Worm (Caenorhabditis elegans): ENCODE measurements around the gene fbxc-27.
A peak's percentile ranks its signal among the peaks of the same experiment; 100 is the strongest.
"Not testable (repeated sequence)": the region's sequence is repeated elsewhere in the genome, so short reads cannot be mapped to it uniquely, and the experiment has no call there.

The fbxc-27 gene

DNA sequence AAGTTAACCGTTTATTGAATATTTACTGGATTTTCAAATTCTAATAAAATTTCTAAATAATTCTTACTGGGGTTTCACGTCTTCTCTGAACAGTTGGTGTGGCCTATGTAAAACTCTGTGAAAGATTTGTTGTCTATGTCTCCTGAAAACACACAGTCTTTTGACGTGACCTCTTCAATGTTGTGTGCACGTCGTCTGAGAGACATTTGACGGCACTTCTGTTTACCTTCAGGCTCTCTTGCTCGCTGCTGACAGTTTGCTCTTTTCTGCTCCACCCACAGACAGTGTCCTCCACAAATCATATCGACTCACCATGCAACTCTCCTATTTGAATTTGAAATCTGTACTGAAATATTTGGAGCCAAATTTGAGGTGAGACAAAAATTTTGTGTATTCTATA lies 21.3 kb downstream of the fbxc-27 start, which contains the start of gene fbxc-34:
TSS of gene fbxc-34 (plus strand) at position 301 of the 400 bp plus-strand sequence.
- TF ChIP-seq F13C5.2, hnd-1, tra-4 (tag; optimal IDR thresholded peaks at IDR 0.05): not testable (repeated sequence)

DNA sequence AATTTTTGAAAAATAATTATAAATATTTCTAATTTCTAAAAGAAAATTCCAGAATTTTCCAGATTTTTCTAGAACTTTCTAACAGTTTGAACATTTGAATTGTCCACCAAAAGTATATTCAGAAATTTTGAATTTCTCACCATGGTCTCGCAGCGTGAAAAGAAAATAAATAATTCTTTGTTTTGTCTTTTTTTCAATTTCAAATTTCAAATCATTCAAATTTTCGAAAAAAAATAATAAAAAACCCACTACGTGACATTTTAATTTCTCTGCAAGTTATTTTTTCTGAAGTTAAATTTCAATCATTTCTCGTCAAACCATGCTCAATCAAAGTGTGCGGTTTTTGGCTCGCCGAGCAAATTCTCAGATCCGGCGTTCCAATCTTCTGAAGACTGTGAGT lies 23.1 kb downstream of the fbxc-27 start, which contains the start of gene acs-15:
TSS of gene acs-15 (plus strand) at position 301 of the 400 bp plus-strand sequence.
- TF ChIP-seq hmbx-1 (tag; optimal IDR thresholded peaks at IDR 0.05) = no peak
- no peak for TF ChIP-seq F13C5.2 (tag; optimal IDR thresholded peaks at IDR 0.05)
- TF ChIP-seq ets-7 (tag; optimal IDR thresholded peaks at IDR 0.05) = no peak
- no peak for TF ChIP-seq ama-1 (optimal IDR thresholded peaks at IDR 0.05)
- TF ChIP-seq B0310.2 (tag; optimal IDR thresholded peaks at IDR 0.05) = no peak
- TF ChIP-seq hmg-4 (GFP tag; optimal IDR thresholded peaks at IDR 0.05) = no peak
- no peak for TF ChIP-seq sea-1 (GFP tag; conservative IDR thresholded peaks at IDR 0.05)
- TF ChIP-seq tra-4 (tag; optimal IDR thresholded peaks at IDR 0.05) = no peak
- no peak for TF ChIP-seq ceh-36 (tag; optimal IDR thresholded peaks at IDR 0.05)
- TF ChIP-seq aly-1 (tag; optimal IDR thresholded peaks at IDR 0.05) = no peak

DNA sequence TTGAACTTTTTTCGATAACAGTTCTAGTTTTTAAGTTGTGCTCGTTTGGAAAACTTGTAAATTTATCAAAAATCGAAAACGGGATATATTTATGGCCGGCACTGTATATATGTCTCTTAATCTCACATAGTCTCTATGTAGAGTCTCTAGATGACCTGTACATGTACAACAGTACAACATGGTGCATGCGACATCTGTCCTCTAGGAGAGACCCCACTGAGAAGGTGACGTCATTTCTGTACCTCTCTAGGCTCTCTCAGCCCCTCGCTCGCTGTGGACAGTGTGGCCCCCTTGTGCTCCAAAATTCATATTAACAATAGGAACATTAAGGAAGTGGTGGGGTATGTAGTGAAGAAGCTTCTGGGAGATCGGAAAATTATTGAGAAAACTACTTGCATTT lies 27.7 kb downstream of the fbxc-27 start:
- TF ChIP-seq hnd-1 (tag; optimal IDR thresholded peaks at IDR 0.05) (no peak), tra-4 (tag; optimal IDR thresholded peaks at IDR 0.05) (no peak), sea-1 (GFP tag; conservative IDR thresholded peaks at IDR 0.05) (0 out of 2 replicates have a peak, but pooled peaks have one; percentile 22)

DNA sequence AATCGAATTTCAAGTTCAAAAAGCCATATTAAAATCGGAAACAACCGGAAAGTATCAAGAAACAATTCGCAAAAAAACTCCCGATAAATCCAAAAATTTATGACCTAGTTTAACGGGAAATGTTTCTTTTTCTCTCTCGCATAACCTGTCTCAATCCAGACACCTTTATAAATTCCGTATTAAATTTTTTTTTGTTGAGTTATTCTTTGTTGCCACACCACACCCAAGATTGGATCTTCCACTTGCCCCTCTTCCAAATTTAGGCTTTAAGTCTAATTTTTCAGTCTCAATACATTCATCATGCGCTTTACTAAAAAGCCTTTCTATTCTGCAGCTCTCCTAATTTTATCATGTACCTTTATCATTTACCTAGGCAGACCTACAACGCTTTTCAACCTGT lies 29.0 kb downstream of the fbxc-27 start, which contains the start of gene R07C3.3:
TSS of gene R07C3.3 (plus strand) at position 301 of the 400 bp plus-strand sequence.
- no peak for TF ChIP-seq hmbx-1 (tag; optimal IDR thresholded peaks at IDR 0.05)
- no peak for TF ChIP-seq ama-1 (optimal IDR thresholded peaks at IDR 0.05)
- no peak for TF ChIP-seq flt-1 (GFP tag; IDR thresholded peaks at IDR 0.05)
- TF ChIP-seq ceh-13 (GFP tag; optimal IDR thresholded peaks at IDR 0.05) = no peak
- TF ChIP-seq B0310.2 (tag; optimal IDR thresholded peaks at IDR 0.05) = no peak
- TF ChIP-seq sea-1 (GFP tag; conservative IDR thresholded peaks at IDR 0.05) = no peak
- no peak for TF ChIP-seq ets-7 (tag; optimal IDR thresholded peaks at IDR 0.05)
- TF ChIP-seq tra-4 (tag; optimal IDR thresholded peaks at IDR 0.05) = no peak
- no peak for TF ChIP-seq tbx-11 (GFP tag; IDR thresholded peaks at IDR 0.05)
- TF ChIP-seq hnd-1 (tag; optimal IDR thresholded peaks at IDR 0.05) = no peak
- no peak for TF ChIP-seq tbx-37 (GFP tag; conservative IDR thresholded peaks at IDR 0.05)
- TF ChIP-seq scrt-1 (GFP tag; IDR thresholded peaks at IDR 0.05) = no peak

DNA sequence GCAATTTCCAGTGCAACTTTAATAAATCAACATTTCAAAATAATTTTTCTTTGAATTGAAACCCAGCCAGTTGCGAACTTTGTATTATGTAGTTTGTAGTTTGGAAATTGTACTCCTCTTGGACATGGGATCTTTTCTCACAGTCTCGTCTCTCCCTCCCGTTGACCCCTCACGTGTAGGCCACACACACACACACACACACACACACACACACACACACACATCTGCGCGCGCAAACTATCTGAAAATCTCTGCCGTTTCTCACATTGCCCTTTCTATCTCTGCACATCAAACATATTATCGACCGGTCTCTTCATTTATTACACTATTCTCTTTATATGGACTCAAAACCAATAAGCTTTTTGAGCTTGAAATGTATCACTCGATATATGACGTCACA lies 31.2 kb downstream of the fbxc-27 start, which contains the start of gene fbxc-36:
TSS of gene fbxc-36 (plus strand) at position 205 of the 400 bp plus-strand sequence.
- TF ChIP-seq sea-1 (GFP tag; conservative IDR thresholded peaks at IDR 0.05) = no peak
- no peak for TF ChIP-seq ets-7 (tag; optimal IDR thresholded peaks at IDR 0.05)
- no peak for TF ChIP-seq pes-1 (GFP tag; IDR thresholded peaks at IDR 0.05)
- no peak for TF ChIP-seq flt-1 (GFP tag; IDR thresholded peaks at IDR 0.05)
- no peak for TF ChIP-seq tbx-11 (GFP tag; IDR thresholded peaks at IDR 0.05)
- no peak for TF ChIP-seq hmg-4 (GFP tag; optimal IDR thresholded peaks at IDR 0.05)
- no peak for TF ChIP-seq aly-1 (tag; optimal IDR thresholded peaks at IDR 0.05)
- no peak for TF ChIP-seq ceh-36 (tag; optimal IDR thresholded peaks at IDR 0.05)
- no peak for TF ChIP-seq hmbx-1 (tag; optimal IDR thresholded peaks at IDR 0.05)
- no peak for TF ChIP-seq scrt-1 (GFP tag; IDR thresholded peaks at IDR 0.05)
- no peak for TF ChIP-seq ama-1 (optimal IDR thresholded peaks at IDR 0.05)
- TF ChIP-seq F13C5.2 (tag; optimal IDR thresholded peaks at IDR 0.05) = no peak
- no peak for TF ChIP-seq hnd-1 (tag; optimal IDR thresholded peaks at IDR 0.05)
- TF ChIP-seq ceh-13 (GFP tag; optimal IDR thresholded peaks at IDR 0.05) = no peak
- TF ChIP-seq tbx-37 (GFP tag; conservative IDR thresholded peaks at IDR 0.05) = no peak
- no peak for TF ChIP-seq B0310.2 (tag; optimal IDR thresholded peaks at IDR 0.05)

DNA sequence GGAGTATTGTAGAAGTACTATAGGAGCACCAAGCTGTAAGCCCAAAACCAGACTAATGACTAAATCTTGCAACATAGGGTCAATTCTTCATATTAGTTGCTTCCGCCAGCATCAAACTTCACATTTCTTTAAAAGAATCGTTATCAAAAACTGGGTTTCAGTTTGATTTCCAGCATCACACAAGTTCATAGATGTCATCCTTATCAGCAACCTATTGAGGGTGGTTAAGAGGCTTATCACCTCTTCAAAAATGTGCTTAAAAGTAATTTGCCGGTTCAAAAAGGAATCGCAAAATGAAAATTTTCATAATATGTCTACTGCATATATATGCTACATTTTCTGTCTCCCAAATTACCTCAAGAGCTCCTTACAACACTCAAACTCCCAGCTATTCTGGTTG lies 34.2 kb downstream of the fbxc-27 start, which contains the start of gene clec-43:
TSS of gene clec-43 (plus strand) at position 294 of the 400 bp plus-strand sequence.
- no peak for TF ChIP-seq tbx-11 (GFP tag; IDR thresholded peaks at IDR 0.05)
- TF ChIP-seq hmbx-1 (tag; optimal IDR thresholded peaks at IDR 0.05) = no peak
- no peak for TF ChIP-seq ama-1 (optimal IDR thresholded peaks at IDR 0.05)
- no peak for TF ChIP-seq sea-1 (GFP tag; conservative IDR thresholded peaks at IDR 0.05)
- TF ChIP-seq hmg-4 (GFP tag; optimal IDR thresholded peaks at IDR 0.05) = no peak
- no peak for TF ChIP-seq ceh-13 (GFP tag; optimal IDR thresholded peaks at IDR 0.05)
- no peak for TF ChIP-seq flt-1 (GFP tag; IDR thresholded peaks at IDR 0.05)
- no peak for TF ChIP-seq aly-1 (tag; optimal IDR thresholded peaks at IDR 0.05)
- TF ChIP-seq tbx-37 (GFP tag; conservative IDR thresholded peaks at IDR 0.05) = no peak
- TF ChIP-seq pes-1 (GFP tag; IDR thresholded peaks at IDR 0.05) = no peak

DNA sequence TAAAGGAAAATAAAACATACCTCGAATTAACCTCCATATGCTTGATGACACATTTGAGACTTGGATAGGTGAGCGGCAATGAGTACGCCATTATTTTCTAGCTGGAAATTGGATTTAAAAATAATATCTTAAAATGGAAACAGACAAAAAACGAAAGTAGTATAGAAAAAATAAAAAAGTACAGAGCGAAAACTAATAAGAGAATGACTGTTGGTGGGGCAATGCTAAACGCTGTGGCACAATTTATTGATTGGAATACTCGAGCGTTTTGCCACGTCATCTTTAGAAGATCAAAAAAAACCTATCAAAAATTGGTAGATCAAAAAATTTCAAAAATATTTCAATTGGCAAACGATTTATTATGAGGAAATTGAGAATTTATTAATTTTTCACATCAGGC lies 38.5 kb downstream of the fbxc-27 start, which contains the start of gene fbxc-32:
TSS of gene fbxc-32 (minus strand) at position 101 of the 400 bp plus-strand sequence.
- TF ChIP-seq hnd-1 (tag; optimal IDR thresholded peaks at IDR 0.05) (no peak), tra-4 (tag; optimal IDR thresholded peaks at IDR 0.05) (no peak), tbx-11 (GFP tag; IDR thresholded peaks at IDR 0.05) (no peak), hmg-4 (GFP tag; optimal IDR thresholded peaks at IDR 0.05) (no peak), ceh-36 (tag; optimal IDR thresholded peaks at IDR 0.05) (no peak), sea-1 (GFP tag; conservative IDR thresholded peaks at IDR 0.05) (no peak), ama-1 (optimal IDR thresholded peaks at IDR 0.05) (no peak)

DNA sequence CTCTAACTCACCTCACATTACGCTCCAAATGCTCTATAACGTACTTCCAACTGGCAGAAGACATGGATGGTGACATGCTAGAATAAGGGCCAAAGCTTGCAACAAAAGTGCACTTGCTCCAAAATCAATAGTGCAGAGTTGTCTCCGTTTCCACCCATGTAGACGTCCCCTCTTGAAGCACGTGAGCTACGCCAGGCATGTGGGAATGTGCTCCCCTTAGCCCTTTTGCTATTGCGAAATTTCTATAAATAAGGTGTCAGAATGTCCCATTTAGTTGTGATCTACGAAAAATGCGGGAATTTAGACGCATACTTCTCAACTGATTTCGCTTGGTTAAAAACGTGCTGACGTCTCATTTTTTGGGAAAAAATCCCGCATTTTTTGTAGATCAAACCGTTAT lies 40.8 kb downstream of the fbxc-27 start:
- no peak for TF ChIP-seq tbx-11 (GFP tag; IDR thresholded peaks at IDR 0.05)
- no peak for TF ChIP-seq B0310.2 (tag; optimal IDR thresholded peaks at IDR 0.05)
- no peak for TF ChIP-seq scrt-1 (GFP tag; IDR thresholded peaks at IDR 0.05)
- TF ChIP-seq hmbx-1 (tag; optimal IDR thresholded peaks at IDR 0.05) = no peak
- TF ChIP-seq hmg-4 (GFP tag; optimal IDR thresholded peaks at IDR 0.05) = no peak
- TF ChIP-seq ceh-13 (GFP tag; optimal IDR thresholded peaks at IDR 0.05) = no peak
- TF ChIP-seq aly-1 (tag; optimal IDR thresholded peaks at IDR 0.05) = no peak
- TF ChIP-seq tbx-37 (GFP tag; conservative IDR thresholded peaks at IDR 0.05) = no peak
- no peak for TF ChIP-seq F13C5.2 (tag; optimal IDR thresholded peaks at IDR 0.05)
- no peak for TF ChIP-seq sea-1 (GFP tag; conservative IDR thresholded peaks at IDR 0.05)
- TF ChIP-seq ets-7 (tag; optimal IDR thresholded peaks at IDR 0.05) = no peak
- TF ChIP-seq ceh-36 (tag; optimal IDR thresholded peaks at IDR 0.05) = no peak

Measured in whole organism, early embryonic.